Worm (Caenorhabditis elegans) whole organism, early embryonic: Measurements from ENCODE around the gene T15B7.8.

Experiments
- B0310.2 ChIP-seq: sonication (generic microtip); optimal IDR thresholded peaks from 2 replicates; lab custom pipeline; 2016; ENCODE audit warnings: mild to moderate bottlenecking, missing genetic modification characterization, missing compliant biosample characterization
- F13C5.2 ChIP-seq: sonication (generic microtip); optimal IDR thresholded peaks from 2 replicates; lab custom pipeline; 2017; ENCODE audit warnings: mild to moderate bottlenecking, missing genetic modification characterization, inconsistent platforms, missing compliant biosample characterization
- aly-1 ChIP-seq: sonication (generic microtip); optimal IDR thresholded peaks from 2 replicates; lab custom pipeline; 2016; ENCODE audit warnings: missing genetic modification characterization, missing compliant biosample characterization
- ama-1 ChIP-seq: fragments of 150-350 bp; optimal IDR thresholded peaks from 2 replicates; lab custom pipeline; 2014
- ceh-13 ChIP-seq: fragments of 200-800 bp; sonication (Bioruptor generic); optimal IDR thresholded peaks from 2 replicates; lab custom pipeline; 2018; ENCODE audit warnings: mild to moderate bottlenecking, missing genetic modification characterization, missing compliant biosample characterization
- ceh-36 ChIP-seq: sonication (generic microtip); optimal IDR thresholded peaks from 2 replicates; lab custom pipeline; 2016; ENCODE audit warnings: missing genetic modification characterization, inconsistent platforms, missing compliant biosample characterization
- ets-7 ChIP-seq: sonication (generic microtip); optimal IDR thresholded peaks from 2 replicates; lab custom pipeline; 2016; ENCODE audit warnings: missing genotype, missing genetic modification characterization, missing compliant biosample characterization
- flt-1 ChIP-seq: fragments of 200-800 bp; sonication (Bioruptor generic); IDR thresholded peaks from 2 replicates; pipeline ENCODE4 v1.3.6; 2022; ENCODE audit warnings: missing genetic modification characterization, missing compliant biosample characterization
- hmbx-1 ChIP-seq: sonication (generic microtip); optimal IDR thresholded peaks from 2 replicates; lab custom pipeline; 2016; ENCODE audit warnings: mild to moderate bottlenecking, missing genetic modification characterization, missing compliant biosample characterization
- hmg-4 ChIP-seq: fragments of 200-800 bp; sonication (Bioruptor generic); optimal IDR thresholded peaks from 2 replicates; lab custom pipeline; 2018; ENCODE audit warnings: mild to moderate bottlenecking, missing genetic modification characterization, missing compliant biosample characterization
- hnd-1 ChIP-seq: sonication (generic microtip); optimal IDR thresholded peaks from 2 replicates; lab custom pipeline; 2016; ENCODE audit warnings: missing genetic modification characterization, missing compliant biosample characterization
- pes-1 ChIP-seq: fragments of 200-800 bp; sonication (Bioruptor generic); IDR thresholded peaks from 2 replicates; pipeline ENCODE4 v1.3.6; 2022; ENCODE audit warnings: missing genetic modification reagents, missing genetic modification characterization, missing compliant biosample characterization
- scrt-1 ChIP-seq: fragments of 200-800 bp; sonication (Bioruptor generic); IDR thresholded peaks from 2 replicates; pipeline ENCODE4 v1.3.6; 2022; ENCODE audit warnings: missing genetic modification characterization, missing compliant biosample characterization
- sea-1 ChIP-seq: fragments of 200-800 bp; sonication (Bioruptor generic); conservative IDR thresholded peaks from 2 replicates; pipeline ENCODE4 v1.3.6; 2022; ENCODE audit warnings: missing genetic modification characterization, missing compliant biosample characterization
- tbx-11 ChIP-seq: fragments of 200-800 bp; sonication (Bioruptor generic); IDR thresholded peaks from 2 replicates; pipeline ENCODE4 v1.3.6; 2022; ENCODE audit warnings: missing genetic modification characterization, missing compliant biosample characterization
- tbx-37 ChIP-seq: fragments of 200-800 bp; sonication (Bioruptor generic); conservative IDR thresholded peaks from 2 replicates; pipeline ENCODE4 v1.3.6; 2022; ENCODE audit warnings: missing genetic modification reagents, missing genetic modification characterization, missing compliant biosample characterization
- tra-4 ChIP-seq: sonication (generic microtip); optimal IDR thresholded peaks from 2 replicates; lab custom pipeline; 2017; ENCODE audit warnings: missing genetic modification characterization, missing compliant biosample characterization

T15B7.8 gene

ce11 chrV:6796264-6796663, 25.3 kb upstream of the T15B7.8 start:
- no peak for TF ChIP-seq sea-1 (GFP tag; lab: Robert Waterston, UW)
- no peak for TF ChIP-seq ceh-36
- TF ChIP-seq ets-7 (tag; lab: Kevin White, UChicago): no peak
- TF ChIP-seq scrt-1 (GFP tag; lab: Robert Waterston, UW): no peak
- TF ChIP-seq tbx-37 (GFP tag; lab: Robert Waterston, UW): no peak
- no peak for TF ChIP-seq flt-1 (GFP tag; lab: Robert Waterston, UW)
- no peak for TF ChIP-seq F13C5.2 (tag; lab: Kevin White, UChicago)
- no peak for TF ChIP-seq pes-1
- no peak for TF ChIP-seq aly-1 (tag; lab: Kevin White, UChicago)
- no peak for TF ChIP-seq hnd-1 (tag; lab: Kevin White, UChicago)
- no peak for TF ChIP-seq tra-4 (tag; lab: Kevin White, UChicago)
- TF ChIP-seq hmbx-1 (tag; lab: Kevin White, UChicago): no peak
- TF ChIP-seq ceh-13 (GFP tag; lab: Kevin White, UChicago): no peak
- no peak for TF ChIP-seq hmg-4 (GFP tag; lab: Kevin White, UChicago)
- TF ChIP-seq tbx-11 (GFP tag; lab: Robert Waterston, UW): no peak
- no peak for TF ChIP-seq ama-1
- no peak for TF ChIP-seq B0310.2 (tag; lab: Kevin White, UChicago)

- TF ChIP-seq flt-1 (GFP tag; lab: Robert Waterston, UW) (no peak), ceh-13 (GFP tag; lab: Kevin White, UChicago) (no peak), aly-1 (tag; lab: Kevin White, UChicago) (no peak), tbx-37 (GFP tag; lab: Robert Waterston, UW) (no peak), scrt-1 (GFP tag; lab: Robert Waterston, UW) (no peak), ets-7 (tag; lab: Kevin White, UChicago) (no peak), ama-1 (no peak), hmbx-1 (tag; lab: Kevin White, UChicago) (no peak), hnd-1 (tag; lab: Kevin White, UChicago) (no peak), sea-1 (GFP tag; lab: Robert Waterston, UW) (no peak), F13C5.2 (tag; lab: Kevin White, UChicago) (no peak), ceh-36 (no peak), tbx-11 (GFP tag; lab: Robert Waterston, UW) (no peak), pes-1 (no peak)
Measured at ce11 chrV:6796894-6797293, 24.7 kb upstream of the T15B7.8 start.

DNA sequence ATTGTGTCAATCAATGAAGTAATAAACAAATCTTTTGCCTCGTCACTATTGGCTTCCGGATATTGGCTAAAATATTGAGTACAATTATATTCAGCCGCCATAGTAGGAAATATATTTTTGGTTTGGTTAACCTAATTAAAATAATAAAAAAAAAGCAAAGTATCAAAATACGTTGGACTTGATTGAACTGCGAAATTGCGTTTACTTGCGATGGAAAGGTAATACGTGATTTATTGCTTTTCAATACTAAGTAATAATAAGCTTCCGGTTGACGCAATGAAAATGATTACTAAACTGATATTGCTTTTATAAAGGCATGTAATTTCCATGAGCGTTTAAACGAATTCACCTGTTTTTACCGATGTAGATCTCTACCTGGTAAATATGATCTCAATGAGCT, 22.0 kb upstream of the T15B7.8 start, which contains the start of gene dmsr-9:
Gene dmsr-9 (minus strand): TSS at position 101 of the 400 bp plus-strand sequence.
- TF ChIP-seq B0310.2 (tag; lab: Kevin White, UChicago): no peak
- TF ChIP-seq scrt-1 (GFP tag; lab: Robert Waterston, UW): no peak
- TF ChIP-seq hmg-4 (GFP tag; lab: Kevin White, UChicago): no peak
- TF ChIP-seq tra-4 (tag; lab: Kevin White, UChicago): no peak
- TF ChIP-seq pes-1: no peak
- TF ChIP-seq tbx-11 (GFP tag; lab: Robert Waterston, UW): no peak
- no peak for TF ChIP-seq F13C5.2 (tag; lab: Kevin White, UChicago)
- no peak for TF ChIP-seq flt-1 (GFP tag; lab: Robert Waterston, UW)
- TF ChIP-seq hnd-1 (tag; lab: Kevin White, UChicago): no peak
- no peak for TF ChIP-seq sea-1 (GFP tag; lab: Robert Waterston, UW)
- no peak for TF ChIP-seq hmbx-1 (tag; lab: Kevin White, UChicago)
- no peak for TF ChIP-seq ceh-13 (GFP tag; lab: Kevin White, UChicago)
- TF ChIP-seq ets-7 (tag; lab: Kevin White, UChicago): no peak

ce11 chrV:6801850-6802249, 19.8 kb upstream of the T15B7.8 start, which contains the start of gene dmsr-10:
dmsr-10 (minus strand) TSS chrV:6801950.
- no peak for TF ChIP-seq B0310.2 (tag; lab: Kevin White, UChicago)
- no peak for TF ChIP-seq tra-4 (tag; lab: Kevin White, UChicago)
- no peak for TF ChIP-seq hmbx-1 (tag; lab: Kevin White, UChicago)
- no peak for TF ChIP-seq ama-1
- no peak for TF ChIP-seq aly-1 (tag; lab: Kevin White, UChicago)
- no peak for TF ChIP-seq ets-7 (tag; lab: Kevin White, UChicago)
- TF ChIP-seq tbx-11 (GFP tag; lab: Robert Waterston, UW): no peak
- no peak for TF ChIP-seq scrt-1 (GFP tag; lab: Robert Waterston, UW)
- no peak for TF ChIP-seq hmg-4 (GFP tag; lab: Kevin White, UChicago)
- no peak for TF ChIP-seq ceh-13 (GFP tag; lab: Kevin White, UChicago)

- TF ChIP-seq tbx-11 (GFP tag; lab: Robert Waterston, UW) (no peak), B0310.2 (tag; lab: Kevin White, UChicago) (no peak), F13C5.2 (tag; lab: Kevin White, UChicago) (no peak), hnd-1 (tag; lab: Kevin White, UChicago) (no peak), flt-1 (GFP tag; lab: Robert Waterston, UW) (no peak), tbx-37 (GFP tag; lab: Robert Waterston, UW) (no peak), aly-1 (tag; lab: Kevin White, UChicago) (no peak), sea-1 (GFP tag; lab: Robert Waterston, UW) (no peak), ceh-13 (GFP tag; lab: Kevin White, UChicago) (no peak), ceh-36 (no peak), ets-7 (tag; lab: Kevin White, UChicago) (no peak), tra-4 (tag; lab: Kevin White, UChicago) (no peak), hmbx-1 (tag; lab: Kevin White, UChicago) (no peak), pes-1 (no peak), scrt-1 (GFP tag; lab: Robert Waterston, UW) (no peak)
Measured at ce11 chrV:6803992-6804391, 17.6 kb upstream of the T15B7.8 start, which contains the start of gene dmsr-11. dmsr-11 (minus strand) TSS chrV:6804092.

DNA sequence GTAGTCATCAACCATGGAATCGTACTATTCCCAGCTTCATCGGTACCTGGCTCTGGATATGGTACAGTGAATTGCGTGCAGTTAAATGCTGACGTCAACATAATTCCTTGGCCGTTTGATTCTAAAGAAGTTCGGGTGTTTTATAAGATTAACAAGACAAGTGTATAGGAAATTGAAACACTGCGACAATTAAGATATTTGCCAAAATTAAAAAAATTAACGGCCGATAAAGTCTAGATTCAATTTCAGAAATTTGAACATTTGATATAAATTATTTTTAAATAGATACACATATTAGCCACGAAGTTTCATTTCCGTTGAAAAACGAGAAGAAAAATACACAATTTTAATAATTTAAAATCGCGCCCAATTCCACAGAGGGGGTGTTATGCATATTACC, 15.3 kb upstream of the T15B7.8 start, which contains the start of gene dmsr-12:
Gene dmsr-12 (minus strand): TSS at position 101 of the 400 bp plus-strand sequence.
- no peak for TF ChIP-seq sea-1 (GFP tag; lab: Robert Waterston, UW)
- TF ChIP-seq tra-4 (tag; lab: Kevin White, UChicago): no peak
- TF ChIP-seq hmbx-1 (tag; lab: Kevin White, UChicago): no peak
- no peak for TF ChIP-seq B0310.2 (tag; lab: Kevin White, UChicago)
- TF ChIP-seq ets-7 (tag; lab: Kevin White, UChicago): no peak
